Fruit fly (Drosophila melanogaster) whole organism: Measurements from ENCODE around the gene slow.

Experiments used
- Dll ChIP-seq: fragments of >200 bp; optimal IDR thresholded peaks from 2 replicates; lab custom pipeline; 2017
- pan ChIP-seq: fragments of >200 bp; optimal IDR thresholded peaks from 2 replicates; lab custom pipeline; 2017
- psq ChIP-seq: fragments of >200 bp; optimal IDR thresholded peaks from 2 replicates; lab custom pipeline; 2017
- usp ChIP-seq: fragments of >200 bp; optimal IDR thresholded peaks from 2 replicates; lab custom pipeline; 2017; ENCODE audit warnings: missing biosample characterization, missing genetic modification characterization, mixed read lengths

DNA sequence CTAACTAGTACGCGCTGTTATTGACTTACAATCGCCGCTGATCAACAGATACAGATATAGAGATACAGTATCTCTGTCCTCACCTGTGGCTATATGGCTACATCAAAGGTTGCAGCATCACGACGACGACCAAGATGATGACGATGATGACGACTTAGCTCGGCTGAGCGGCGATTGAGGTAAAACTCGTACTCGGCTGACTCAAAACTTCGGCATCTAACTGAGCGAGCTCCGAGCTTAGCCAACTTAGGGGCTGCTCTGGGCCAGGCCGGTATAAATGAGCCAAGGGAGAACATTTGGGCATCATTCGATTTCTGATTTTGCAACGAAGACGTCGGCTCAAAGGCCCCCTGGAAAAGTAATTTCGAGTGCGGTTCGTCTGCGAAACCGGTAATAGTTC is 52.2 kb downstream of the slow start, which contains the start of gene CG15021:
- no peak for TF ChIP-seq usp (GFP tag; lab: Kevin White, UChicago)
- no peak for TF ChIP-seq Dll (lab: Kevin White, UChicago)
- TF ChIP-seq psq (lab: Kevin White, UChicago) = no peak
- TF ChIP-seq pan (lab: Kevin White, UChicago) = no peak
